Fruit fly (Drosophila melanogaster) whole organism, embryonic: ENCODE measurements around the gene Prosalpha6T.

ENCODE experiments used
- ATbp ChIP-seq: fragments of 200-800 bp; sonication (Bioruptor generic); optimal IDR thresholded peaks from 2 replicates; lab custom pipeline; 2017; ENCODE audit warnings: missing biosample characterization, mild to moderate bottlenecking, missing genetic modification characterization, missing genetic modification reagents
- CG12236 ChIP-seq: fragments of 200-800 bp; sonication (Bioruptor generic); optimal IDR thresholded peaks from 2 replicates; lab custom pipeline; 2016; ENCODE audit warnings: missing biosample characterization, missing genetic modification characterization
- CG12299 ChIP-seq: fragments of 200-800 bp; sonication (Bioruptor generic); optimal IDR thresholded peaks from 2 replicates; lab custom pipeline; 2018; ENCODE audit warnings: missing biosample characterization, mild to moderate bottlenecking, missing genetic modification characterization
- CG12769 ChIP-seq: fragments of 200-800 bp; sonication (Bioruptor generic); optimal IDR thresholded peaks from 2 replicates; lab custom pipeline; 2019; ENCODE audit warnings: missing biosample characterization, mild to moderate bottlenecking, missing genetic modification characterization, moderate library complexity
- CG16815 ChIP-seq: fragments of 200-800 bp; sonication (Bioruptor generic); optimal IDR thresholded peaks from 3 replicates; lab custom pipeline; 2017; ENCODE audit warnings: missing biosample characterization, mild to moderate bottlenecking, missing genetic modification characterization
- CG17829 ChIP-seq: fragments of 200-800 bp; optimal IDR thresholded peaks from 2 replicates; lab custom pipeline; 2019; ENCODE audit warnings: missing biosample characterization, mild to moderate bottlenecking, missing genetic modification characterization, moderate library complexity
- CG2116 ChIP-seq: fragments of 200-800 bp; sonication (Bioruptor generic); optimal IDR thresholded peaks from 3 replicates; lab custom pipeline; 2018; ENCODE audit warnings: missing biosample characterization, mild to moderate bottlenecking, missing genetic modification characterization
- CG32532 ChIP-seq: fragments of 200-800 bp; sonication (Bioruptor generic); IDR thresholded peaks from 2 replicates; pipeline ENCODE4 v1.3.6; 2022; ENCODE audit warnings: missing biosample characterization, missing genetic modification characterization
- CG3281 ChIP-seq: fragments of 200-800 bp; sonication (Bioruptor generic); optimal IDR thresholded peaks from 3 replicates; lab custom pipeline; 2017; ENCODE audit warnings: missing biosample characterization, mild to moderate bottlenecking, missing genetic modification characterization
- CG33213 ChIP-seq: fragments of 200-800 bp; sonication (Bioruptor generic); optimal IDR thresholded peaks from 3 replicates; lab custom pipeline; 2016; ENCODE audit warnings: missing biosample characterization, missing genetic modification characterization
- CG34224 ChIP-seq: fragments of 200-800 bp; sonication (Bioruptor generic); IDR thresholded peaks from 3 replicates; pipeline ENCODE4 v1.3.6; 2022; ENCODE audit warnings: missing biosample characterization, missing genetic modification characterization; ENCODE audit not compliant: partially characterized antibody
- CG3838 ChIP-seq: fragments of 200-800 bp; sonication (Bioruptor generic); optimal IDR thresholded peaks from 3 replicates; lab custom pipeline; 2016; ENCODE audit warnings: missing biosample characterization, missing genetic modification characterization
- CG3847 ChIP-seq: fragments of 200-800 bp; sonication (Bioruptor generic); IDR thresholded peaks from 2 replicates; pipeline ENCODE4 v1.3.6; 2022; ENCODE audit warnings: missing biosample characterization, missing genetic modification characterization
- CG4328 ChIP-seq: fragments of 200-800 bp; sonication (Bioruptor generic); optimal IDR thresholded peaks from 3 replicates; lab custom pipeline; 2017; ENCODE audit warnings: missing biosample characterization, missing genetic modification reagents, missing genetic modification characterization
- CG4617 ChIP-seq: fragments of 200-800 bp; sonication (Bioruptor generic); optimal IDR thresholded peaks from 3 replicates; lab custom pipeline; 2016; ENCODE audit warnings: missing biosample characterization, missing genetic modification characterization, borderline replicate concordance
- CG4707 ChIP-seq: fragments of 200-800 bp; sonication (Bioruptor generic); optimal IDR thresholded peaks from 2 replicates; lab custom pipeline; 2018; ENCODE audit warnings: missing biosample characterization, mild to moderate bottlenecking, missing genetic modification characterization, moderate library complexity
- CG4820 ChIP-seq: fragments of 200-800 bp; sonication (Bioruptor generic); optimal IDR thresholded peaks from 3 replicates; lab custom pipeline; 2016; ENCODE audit warnings: missing biosample characterization, missing genetic modification characterization
- CG4854 ChIP-seq: fragments of 200-800 bp; sonication (Bioruptor generic); optimal IDR thresholded peaks from 2 replicates; lab custom pipeline; 2016; ENCODE audit warnings: missing biosample characterization, missing genetic modification characterization, inconsistent platforms
- Deaf1 ChIP-seq: fragments of 200-800 bp; optimal IDR thresholded peaks from 3 replicates; lab custom pipeline; 2019; ENCODE audit warnings: missing biosample characterization, mild to moderate bottlenecking, missing genetic modification characterization, moderate library complexity
- Dek ChIP-seq: fragments of 200-800 bp; sonication (Bioruptor generic); optimal IDR thresholded peaks from 3 replicates; lab custom pipeline; 2019; ENCODE audit warnings: missing biosample characterization, mild to moderate bottlenecking, missing genetic modification characterization, moderate library complexity
- Dp ChIP-seq: fragments of 200-800 bp; sonication (Bioruptor generic); optimal IDR thresholded peaks from 2 replicates; lab custom pipeline; 2018; ENCODE audit warnings: missing biosample characterization, mild to moderate bottlenecking, missing genetic modification characterization, moderate library complexity
- Hr3 ChIP-seq: fragments of 200-800 bp; sonication (Bioruptor generic); optimal IDR thresholded peaks from 3 replicates; lab custom pipeline; 2016; ENCODE audit warnings: missing biosample characterization, missing genetic modification characterization
- Ssrp ChIP-seq: fragments of 200-800 bp; sonication (Bioruptor generic); optimal IDR thresholded peaks from 2 replicates; lab custom pipeline; 2018; ENCODE audit warnings: missing biosample characterization, mild to moderate bottlenecking, missing genetic modification characterization, moderate library complexity
- Stat92E ChIP-seq, 3 experiments: fragments of >200 bp in 2 of 3; fragments of 200-800 bp in 1 of 3; sonication (Bioruptor generic) in 1 of 3; optimal IDR thresholded peaks; 2 replicates each; lab custom pipeline; 2017 to 2019; ENCODE audit warnings: missing biosample characterization in 3 of 3, missing genetic modification characterization in 3 of 3, mild to moderate bottlenecking in 1 of 3, moderate library complexity in 1 of 3
- ash1 ChIP-seq: fragments of 200-800 bp; sonication (Bioruptor generic); optimal IDR thresholded peaks from 2 replicates; lab custom pipeline; 2018; ENCODE audit warnings: missing biosample characterization, mild to moderate bottlenecking, missing genetic modification characterization
- bbx ChIP-seq: fragments of 200-800 bp; sonication (Bioruptor generic); IDR thresholded peaks from 2 replicates; pipeline ENCODE4 v1.3.6; 2022; ENCODE audit warnings: missing biosample characterization, missing genetic modification characterization; ENCODE audit not compliant: partially characterized antibody
- bigmax ChIP-seq: fragments of 200-800 bp; sonication (Bioruptor generic); optimal IDR thresholded peaks from 2 replicates; lab custom pipeline; 2018; ENCODE audit warnings: missing biosample characterization, mild to moderate bottlenecking, missing genetic modification characterization
- cad ChIP-seq: fragments of >200 bp; optimal IDR thresholded peaks from 2 replicates; lab custom pipeline; 2017; ENCODE audit warnings: missing biosample characterization, missing genetic modification characterization
- chinmo ChIP-seq: fragments of 200-800 bp; sonication (Bioruptor generic); IDR thresholded peaks from 4 replicates; pipeline ENCODE4 v1.3.6; 2022; ENCODE audit warnings: missing biosample characterization, missing genetic modification characterization; ENCODE audit not compliant: partially characterized antibody
- crc ChIP-seq: fragments of 200-800 bp; sonication (Bioruptor generic); optimal IDR thresholded peaks from 2 replicates; lab custom pipeline; 2016; ENCODE audit warnings: missing biosample characterization, missing genetic modification characterization
- dysf ChIP-seq: fragments of 200-800 bp; sonication (Bioruptor generic); IDR thresholded peaks from 3 replicates; pipeline ENCODE4 v1.3.6; 2022; ENCODE audit warnings: missing biosample characterization, missing genetic modification characterization
- esg ChIP-seq: fragments of 200-800 bp; sonication (Bioruptor generic); conservative IDR thresholded peaks from 2 replicates; pipeline ENCODE4 v1.3.6; 2022; ENCODE audit warnings: missing biosample characterization, missing genetic modification characterization
- fd64A ChIP-seq: fragments of 200-800 bp; sonication (Bioruptor generic); optimal IDR thresholded peaks from 3 replicates; lab custom pipeline; 2018; ENCODE audit warnings: missing biosample characterization, mild to moderate bottlenecking, missing genetic modification characterization
- gce ChIP-seq: fragments of 200-800 bp; sonication (Bioruptor generic); IDR thresholded peaks from 3 replicates; pipeline ENCODE4 v1.3.6; 2022; ENCODE audit warnings: missing biosample characterization, missing genetic modification characterization
- gro ChIP-seq: fragments of 200-800 bp; sonication (Bioruptor generic); optimal IDR thresholded peaks from 2 replicates; lab custom pipeline; 2016; ENCODE audit warnings: missing biosample characterization, missing genetic modification characterization
- gt ChIP-seq: fragments of 200-800 bp; sonication (Bioruptor generic); IDR thresholded peaks from 2 replicates; pipeline ENCODE4 v1.3.6; 2022; ENCODE audit warnings: missing biosample characterization, missing genetic modification characterization
- ham ChIP-seq: fragments of 200-800 bp; sonication (Bioruptor generic); IDR thresholded peaks from 2 replicates; pipeline ENCODE4 v1.3.6; 2022; ENCODE audit warnings: missing biosample characterization, missing genetic modification characterization
- her ChIP-seq: fragments of 200-800 bp; sonication (Bioruptor generic); optimal IDR thresholded peaks from 2 replicates; lab custom pipeline; 2016; ENCODE audit warnings: missing biosample characterization, missing genetic modification characterization
- inv ChIP-seq: fragments of 200-800 bp; sonication (Bioruptor generic); IDR thresholded peaks from 2 replicates; pipeline ENCODE4 v1.3.6; 2022; ENCODE audit warnings: missing biosample characterization, missing genetic modification characterization; ENCODE audit not compliant: partially characterized antibody
- jing ChIP-seq: fragments of 200-800 bp; sonication (Bioruptor generic); optimal IDR thresholded peaks from 2 replicates; lab custom pipeline; 2018; ENCODE audit warnings: missing biosample characterization, mild to moderate bottlenecking, missing genetic modification characterization
- knrl ChIP-seq: fragments of 200-800 bp; sonication (Bioruptor generic); IDR thresholded peaks from 3 replicates; pipeline ENCODE4 v1.3.6; 2022; ENCODE audit warnings: missing biosample characterization, missing genetic modification characterization; ENCODE audit not compliant: partially characterized antibody
- lbe ChIP-seq: fragments of 200-800 bp; sonication (Bioruptor generic); optimal IDR thresholded peaks from 2 replicates; lab custom pipeline; 2016; ENCODE audit warnings: missing biosample characterization, mild to moderate bottlenecking, missing genetic modification characterization
- lov ChIP-seq, 2 experiments: fragments of 200-800 bp in 1 of 2; fragments of >200 bp in 1 of 2; sonication (Bioruptor generic) in 1 of 2; IDR thresholded peaks in 1 of 2; optimal IDR thresholded peaks in 1 of 2; 2 replicates in 1 of 2; 3 replicates in 1 of 2; pipeline versions ENCODE4 v1.3.6 to Lab custom; 2017 to 2022; ENCODE audit warnings: missing biosample characterization in 1 of 2, missing genetic modification characterization in 1 of 2
- sens ChIP-seq: fragments of 200-800 bp; sonication (Bioruptor generic); peaks from one replicate; lab custom pipeline; 2016; ENCODE audit warnings: missing biosample characterization, missing genetic modification characterization
- sug ChIP-seq: fragments of 200-800 bp; optimal IDR thresholded peaks from 2 replicates; lab custom pipeline; 2019; ENCODE audit warnings: missing biosample characterization, mild to moderate bottlenecking, missing genetic modification characterization, moderate library complexity
- tx ChIP-seq: fragments of 200-800 bp; sonication (Bioruptor generic); optimal IDR thresholded peaks from 2 replicates; lab custom pipeline; 2016; ENCODE audit warnings: missing biosample characterization, missing genetic modification characterization
- wdn ChIP-seq: fragments of 200-800 bp; sonication (Bioruptor generic); IDR thresholded peaks from 2 replicates; pipeline ENCODE4 v1.3.6; 2022; ENCODE audit warnings: missing biosample characterization, missing genetic modification characterization

Prosalpha6T gene

dm6 chr2L:13203437-13204137, 28.3 kb upstream of the Prosalpha6T start, which contains the start of gene Pect (continued):
- TF ChIP-seq wdn (GFP tag; lab: Robert Waterston, UW), result no peak
- peak; percentile 58 for TF ChIP-seq Dek (tag; lab: Kevin White, UChicago)
- TF ChIP-seq Deaf1, result peak; percentile 95
- no peak for TF ChIP-seq lov (optimal IDR thresholded peaks at IDR 0.05; lab: Kevin White, UChicago)
- peak; percentile 29; the same call in 1 of the 3 replicates for TF ChIP-seq lov (GFP tag; IDR thresholded peaks at IDR 0.05; lab: Robert Waterston, UW)
- TF ChIP-seq CG16815 (GFP tag; lab: Kevin White, UChicago), result no peak
- TF ChIP-seq tx, result no peak
- TF ChIP-seq Ssrp (tag; lab: Kevin White, UChicago), result peak; percentile 46
- TF ChIP-seq Hr3 (GFP tag; lab: Kevin White, UChicago), result peak; percentile 37
- no peak for TF ChIP-seq ATbp (GFP tag; lab: Kevin White, UChicago)
- TF ChIP-seq CG4854 (GFP tag; lab: Kevin White, UChicago), result no peak
- TF ChIP-seq CG3838, result no peak
- TF ChIP-seq CG4820 (GFP tag; lab: Kevin White, UChicago), result no peak
- peak; percentile 0 for TF ChIP-seq CG33213 (GFP tag; lab: Kevin White, UChicago)
- TF ChIP-seq CG12769 (tag; lab: Kevin White, UChicago), result no peak
- TF ChIP-seq jing, result no peak
- TF ChIP-seq CG4617 (GFP tag; lab: Kevin White, UChicago), result no peak
- TF ChIP-seq bbx, result peak; percentile 49
- peak; percentile 14 for TF ChIP-seq CG17829 (tag; lab: Kevin White, UChicago)
- TF ChIP-seq sug, result peak; percentile 29
- no peak for TF ChIP-seq fd64A (GFP tag; lab: Kevin White, UChicago)
- peak; percentile 34; the same call in 1 of the 2 replicates for TF ChIP-seq ham (GFP tag; lab: Robert Waterston, UW)
- TF ChIP-seq crc, result no peak
- TF ChIP-seq ash1 (GFP tag; lab: Kevin White, UChicago), result no peak
- TF ChIP-seq CG2116, result no peak
- peak in 1 of 3 experiments; percentile 41 for TF ChIP-seq Stat92E (GFP tag; optimal IDR thresholded peaks at IDR 0.05; lab: Kevin White, UChicago)
- TF ChIP-seq inv, result peak; percentile 44; the same call in 1 of the 2 replicates
- TF ChIP-seq CG3847 (GFP tag; lab: Robert Waterston, UW), result 0 out of 2 replicates have a peak, but pooled peaks have one; percentile 28
- peak; percentile 44 for TF ChIP-seq CG4707 (GFP tag; lab: Kevin White, UChicago)
- no peak for TF ChIP-seq gt
- TF ChIP-seq cad (GFP tag; lab: Kevin White, UChicago), result no peak
- peak; percentile 6 for TF ChIP-seq sens (GFP tag; lab: Kevin White, UChicago)
- TF ChIP-seq CG32532 (GFP tag; lab: Robert Waterston, UW), result peak; percentile 60; the same call in 1 of the 2 replicates
- 0 out of 2 replicates have a peak, but pooled peaks have one; percentile 9 for TF ChIP-seq esg (GFP tag; lab: Robert Waterston, UW)
- TF ChIP-seq dysf (GFP tag; lab: Robert Waterston, UW), result 0 out of 3 replicates have a peak, but pooled peaks have one; percentile 2
- TF ChIP-seq CG3281 (GFP tag; lab: Kevin White, UChicago), result no peak
- TF ChIP-seq gro (GFP tag; lab: Kevin White, UChicago), result peak; percentile 62
- peak; percentile 89; the same call in 3 of the 4 replicates for TF ChIP-seq chinmo (GFP tag; lab: Robert Waterston, UW)
- TF ChIP-seq gce, result no peak
- no peak for TF ChIP-seq CG12236
- TF ChIP-seq CG34224, result peak; percentile 32; the same call in 1 of the 3 replicates
- no peak for TF ChIP-seq bigmax
- peak; percentile 10 for TF ChIP-seq Dp
- TF ChIP-seq lbe (GFP tag; lab: Kevin White, UChicago), result no peak
- peak; percentile 49 for TF ChIP-seq CG12299
- TF ChIP-seq CG4328 (GFP tag; lab: Kevin White, UChicago), result no peak
- peak; percentile 98 for TF ChIP-seq her
- TF ChIP-seq knrl (GFP tag; lab: Robert Waterston, UW), result 0 out of 3 replicates have a peak, but pooled peaks have one; percentile 43
